Fruit fly (Drosophila melanogaster): ENCODE data around the gene Acp24A4.

Gene Acp24A4

DNA sequence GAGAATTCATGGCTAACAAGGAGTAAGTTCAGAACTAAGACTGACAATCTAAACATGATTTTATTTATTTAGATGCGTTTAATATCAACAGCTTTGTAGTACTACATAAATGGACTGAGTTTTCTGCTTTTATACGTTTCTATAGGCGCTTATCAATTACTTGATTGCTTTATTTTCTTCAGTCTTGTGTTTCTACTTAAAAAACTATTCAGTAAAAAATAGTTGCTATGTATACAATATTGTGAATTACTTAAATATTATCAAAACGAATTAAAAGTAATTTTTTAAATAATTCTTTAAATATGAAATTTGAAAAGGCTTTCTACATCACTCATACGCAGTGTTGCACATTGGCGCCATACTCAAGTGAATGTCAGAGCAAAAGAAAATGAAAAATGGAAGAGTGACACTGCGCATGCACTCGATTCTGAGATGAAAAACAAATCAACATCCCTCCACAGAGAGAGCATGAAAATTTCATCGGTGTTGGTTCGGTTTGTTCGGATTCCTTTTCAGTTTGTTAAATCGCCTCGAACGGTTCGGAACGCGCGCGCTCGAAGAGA lies 24.0 kb upstream of the Acp24A4 start, which contains the start of the genes lectin-24A and Shaw:
lectin-24A (minus strand) TSS at position 101 of the 563 bp plus-strand sequence.
Shaw (plus strand) TSS at position 513 of the 563 bp plus-strand sequence.
- TF ChIP-seq CG9705 (GFP tag; optimal IDR thresholded peaks at IDR 0.05) (no peak), h (GFP tag; optimal IDR thresholded peaks at IDR 0.05) (no peak), foxo (GFP tag; optimal IDR thresholded peaks at IDR 0.05) (no peak), Jra (GFP tag; optimal IDR thresholded peaks at IDR 0.05) (no peak), sage (GFP tag; optimal IDR thresholded peaks at IDR 0.05) (no peak), tai (GFP tag; optimal IDR thresholded peaks at IDR 0.05) (no peak), fru (GFP tag; optimal IDR thresholded peaks at IDR 0.05) (no peak), sv (GFP tag; optimal IDR thresholded peaks at IDR 0.05) (no peak), psq (GFP tag; optimal IDR thresholded peaks at IDR 0.05) (no peak), Rel (GFP tag; optimal IDR thresholded peaks at IDR 0.05) (no peak), Rel (tag; optimal IDR thresholded peaks at IDR 0.05) (no peak), Abd-B (GFP tag; optimal IDR thresholded peaks at IDR 0.05) (no peak), dmrt93B (GFP tag; optimal IDR thresholded peaks at IDR 0.05) (no peak), usp (GFP tag; optimal IDR thresholded peaks at IDR 0.05) (no peak), jim (GFP tag; optimal IDR thresholded peaks at IDR 0.05) (no peak), Hnf4 (GFP tag; optimal IDR thresholded peaks at IDR 0.05) (no peak), Vsx2 (GFP tag; optimal IDR thresholded peaks at IDR 0.05; ENCODE audit: partially characterized antibody) (no peak), rgr (GFP tag; optimal IDR thresholded peaks at IDR 0.05) (no peak), Hr83 (GFP tag; optimal IDR thresholded peaks at IDR 0.05; ENCODE audit: poor library complexity, severe bottlenecking) (no peak), Mio (GFP tag; optimal IDR thresholded peaks at IDR 0.05) (no peak), pan (optimal IDR thresholded peaks at IDR 0.05) (no peak)

DNA sequence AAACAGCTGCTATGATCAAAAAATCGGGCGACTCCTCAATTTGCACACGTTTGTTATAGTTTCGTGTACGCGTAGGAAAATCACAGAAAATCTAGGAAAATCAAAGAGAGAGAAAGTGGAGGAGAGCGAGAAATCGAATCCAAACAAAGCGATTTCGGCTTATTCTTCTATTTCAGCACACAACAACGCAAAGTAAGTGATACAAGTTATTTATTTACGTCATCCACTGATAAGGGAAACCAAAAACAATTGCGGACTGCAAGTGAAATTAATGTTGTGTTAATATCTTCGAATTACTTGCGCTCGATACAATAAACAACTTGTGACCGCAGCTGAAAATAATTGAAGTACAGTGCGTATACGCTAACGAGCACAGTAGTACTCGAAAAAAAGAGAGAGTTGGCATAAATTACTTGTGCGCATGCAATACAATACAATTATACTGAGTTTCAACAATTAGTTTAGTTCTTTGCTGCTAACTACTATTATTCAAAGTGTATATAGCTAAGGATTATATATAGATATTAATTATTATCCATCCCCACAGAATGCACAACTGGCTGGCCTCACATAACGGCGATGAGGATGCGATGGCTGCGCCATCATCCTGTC lies 19.9 kb upstream of the Acp24A4 start:
- no peak for TF ChIP-seq tai (GFP tag; optimal IDR thresholded peaks at IDR 0.05)
- TF ChIP-seq CrebA (GFP tag; optimal IDR thresholded peaks at IDR 0.05; ENCODE audit: borderline replicate concordance) = no peak
- TF ChIP-seq Hr83 (GFP tag; optimal IDR thresholded peaks at IDR 0.05; ENCODE audit: poor library complexity, severe bottlenecking) = no peak
- no peak for TF ChIP-seq Dfd (GFP tag; optimal IDR thresholded peaks at IDR 0.05)
- TF ChIP-seq dmrt93B (GFP tag; optimal IDR thresholded peaks at IDR 0.05) = no peak
- no peak for TF ChIP-seq Rel (GFP tag; optimal IDR thresholded peaks at IDR 0.05)
- TF ChIP-seq Rel (tag; optimal IDR thresholded peaks at IDR 0.05) = no peak

DNA sequence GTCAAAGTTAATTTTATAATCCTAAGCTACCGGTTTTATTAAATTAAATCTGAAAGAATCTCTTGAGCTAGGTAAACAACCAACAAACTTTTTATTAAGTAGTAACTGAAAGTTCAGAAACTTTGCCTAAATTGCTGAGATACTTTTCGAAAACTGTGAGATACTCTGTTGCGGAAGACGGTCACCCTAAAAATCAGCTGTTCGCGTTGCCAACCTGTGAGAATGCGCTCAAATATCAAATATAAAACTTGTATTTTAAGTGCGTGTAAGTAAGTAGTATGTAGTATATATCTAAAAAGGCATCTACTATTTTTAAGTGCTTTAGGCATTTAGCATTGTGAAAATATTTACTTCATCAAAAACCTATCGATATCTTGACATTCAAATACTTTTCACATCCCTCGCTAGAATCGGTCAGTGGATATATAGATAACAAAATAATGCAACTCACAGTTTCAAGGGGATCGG lies 19.3 kb upstream of the Acp24A4 start, which contains the start of the genes CG31955 and CG2818:
CG31955 (minus strand) TSS at position 157 of the 468 bp plus-strand sequence.
CG2818 (plus strand) TSS at position 412 of the 468 bp plus-strand sequence.
- TF ChIP-seq woc (GFP tag; optimal IDR thresholded peaks at IDR 0.05) (peak; percentile 34), Hnf4 (GFP tag; optimal IDR thresholded peaks at IDR 0.05) (no peak), Jra (GFP tag; optimal IDR thresholded peaks at IDR 0.05) (peak; percentile 47), foxo (GFP tag; optimal IDR thresholded peaks at IDR 0.05) (peak; percentile 28 to 32), dl (GFP tag; optimal IDR thresholded peaks at IDR 0.05; ENCODE audit: insufficient read depth in 1 of 2, partially characterized antibody in 2 of 2) (no peak), N (GFP tag; optimal IDR thresholded peaks at IDR 0.05) (no peak), GATAd (GFP tag; optimal IDR thresholded peaks at IDR 0.05) (peak; percentile 1), ey (GFP tag; optimal IDR thresholded peaks at IDR 0.05) (peak; percentile 38), Hr78 (GFP tag; optimal IDR thresholded peaks at IDR 0.05) (no peak), Dif (GFP tag; optimal IDR thresholded peaks at IDR 0.05; ENCODE audit: partially characterized antibody) (no peak), Hr83 (GFP tag; optimal IDR thresholded peaks at IDR 0.05; ENCODE audit: poor library complexity, severe bottlenecking) (no peak), Vsx2 (GFP tag; optimal IDR thresholded peaks at IDR 0.05; ENCODE audit: partially characterized antibody) (no peak), sv (GFP tag; optimal IDR thresholded peaks at IDR 0.05) (no peak), HLH106 (tag; optimal IDR thresholded peaks at IDR 0.05) (peak; percentile 17), psq (GFP tag; optimal IDR thresholded peaks at IDR 0.05) (peak; percentile 3), dmrt93B (GFP tag; optimal IDR thresholded peaks at IDR 0.05) (no peak), CG32264 (GFP tag; optimal IDR thresholded peaks at IDR 0.05) (no peak), Rel (GFP tag; optimal IDR thresholded peaks at IDR 0.05) (no peak), Rel (tag; optimal IDR thresholded peaks at IDR 0.05) (peak; percentile 9), dsf (GFP tag; optimal IDR thresholded peaks at IDR 0.05; ENCODE audit: borderline replicate concordance) (no peak), tai (GFP tag; optimal IDR thresholded peaks at IDR 0.05) (no peak), Abd-B (GFP tag; optimal IDR thresholded peaks at IDR 0.05) (no peak), h (GFP tag; optimal IDR thresholded peaks at IDR 0.05) (peak; percentile 47), jim (GFP tag; optimal IDR thresholded peaks at IDR 0.05) (no peak), CrebA (GFP tag; optimal IDR thresholded peaks at IDR 0.05; ENCODE audit: borderline replicate concordance) (no peak), usp (GFP tag; optimal IDR thresholded peaks at IDR 0.05) (no peak), fru (GFP tag; optimal IDR thresholded peaks at IDR 0.05) (peak; percentile 6), Sp1 (GFP tag; optimal IDR thresholded peaks at IDR 0.05) (no peak), CG9705 (GFP tag; optimal IDR thresholded peaks at IDR 0.05) (no peak), Myc (optimal IDR thresholded peaks at IDR 0.05) (peak; percentile 55), lola (GFP tag; optimal IDR thresholded peaks at IDR 0.05) (no peak), Mio (GFP tag; optimal IDR thresholded peaks at IDR 0.05) (no peak), brk (GFP tag; optimal IDR thresholded peaks at IDR 0.05) (no peak), br (GFP tag; optimal IDR thresholded peaks at IDR 0.05) (no peak), pan (optimal IDR thresholded peaks at IDR 0.05) (no peak), OdsH (GFP tag; optimal IDR thresholded peaks at IDR 0.05) (peak; percentile 18), Dfd (GFP tag; optimal IDR thresholded peaks at IDR 0.05) (no peak), rgr (GFP tag; optimal IDR thresholded peaks at IDR 0.05) (peak; percentile 47), sage (GFP tag; optimal IDR thresholded peaks at IDR 0.05) (no peak)
